Fruit fly (Drosophila melanogaster): ENCODE results near the gene rho.

The rho gene

dm6 chr3L:1463547-1463946 is at the start of gene rho:
Gene rho, plus strand, starts transcription at chr3L:1463811.
- TF ChIP-seq h (optimal IDR thresholded peaks at IDR 0.05) (no peak), psq (optimal IDR thresholded peaks at IDR 0.05) (no peak), Sin3A (optimal IDR thresholded peaks at IDR 0.05) (no peak), ttk (optimal IDR thresholded peaks at IDR 0.05) (no peak), insv (optimal IDR thresholded peaks at IDR 0.05) (no peak), Myc (optimal IDR thresholded peaks at IDR 0.05) (no peak)

dm6 chr3L:1414032-1414431 is 49.6 kb upstream of the rho start:
- TF ChIP-seq psq (optimal IDR thresholded peaks at IDR 0.05): no peak
- no peak for TF ChIP-seq ttk (optimal IDR thresholded peaks at IDR 0.05)
- TF ChIP-seq insv (optimal IDR thresholded peaks at IDR 0.05): no peak
- TF ChIP-seq Sin3A (optimal IDR thresholded peaks at IDR 0.05): no peak
- no peak for TF ChIP-seq Myc (optimal IDR thresholded peaks at IDR 0.05)
- TF ChIP-seq h (optimal IDR thresholded peaks at IDR 0.05): no peak

dm6 chr3L:1415931-1416330 is 47.7 kb upstream of the rho start, which contains the start of gene FucTD:
Gene FucTD, plus strand, starts transcription at chr3L:1416231.
- TF ChIP-seq Myc (optimal IDR thresholded peaks at IDR 0.05) (no peak), Sin3A (optimal IDR thresholded peaks at IDR 0.05) (no peak), psq (optimal IDR thresholded peaks at IDR 0.05) (no peak), h (optimal IDR thresholded peaks at IDR 0.05) (no peak), insv (optimal IDR thresholded peaks at IDR 0.05) (no peak), ttk (optimal IDR thresholded peaks at IDR 0.05) (no peak)

- TF ChIP-seq h (optimal IDR thresholded peaks at IDR 0.05): no peak
- TF ChIP-seq insv (optimal IDR thresholded peaks at IDR 0.05): no peak
- no peak for TF ChIP-seq psq (optimal IDR thresholded peaks at IDR 0.05)
- TF ChIP-seq ttk (optimal IDR thresholded peaks at IDR 0.05): no peak
- TF ChIP-seq Myc (optimal IDR thresholded peaks at IDR 0.05): no peak
- no peak for TF ChIP-seq Sin3A (optimal IDR thresholded peaks at IDR 0.05)
These were observed 45.7 kb upstream of the rho start for dm6 chr3L:1417898-1418297.

- TF ChIP-seq Sin3A (optimal IDR thresholded peaks at IDR 0.05) (no peak), h (optimal IDR thresholded peaks at IDR 0.05) (no peak), ttk (optimal IDR thresholded peaks at IDR 0.05) (no peak), insv (optimal IDR thresholded peaks at IDR 0.05) (no peak), psq (optimal IDR thresholded peaks at IDR 0.05) (no peak), Myc (optimal IDR thresholded peaks at IDR 0.05) (no peak)
These were observed 44.8 kb upstream of the rho start for dm6 chr3L:1418821-1419220.

dm6 chr3L:1419929-1420328 is 43.7 kb upstream of the rho start:
- no peak for TF ChIP-seq h (optimal IDR thresholded peaks at IDR 0.05)
- no peak for TF ChIP-seq Myc (optimal IDR thresholded peaks at IDR 0.05)
- no peak for TF ChIP-seq insv (optimal IDR thresholded peaks at IDR 0.05)

- TF ChIP-seq Myc (optimal IDR thresholded peaks at IDR 0.05) (no peak), ttk (optimal IDR thresholded peaks at IDR 0.05) (no peak), insv (optimal IDR thresholded peaks at IDR 0.05) (no peak), psq (optimal IDR thresholded peaks at IDR 0.05) (no peak), h (optimal IDR thresholded peaks at IDR 0.05) (no peak), Sin3A (optimal IDR thresholded peaks at IDR 0.05) (no peak)
These were observed 42.7 kb upstream of the rho start for dm6 chr3L:1420950-1421349.

- TF ChIP-seq h (optimal IDR thresholded peaks at IDR 0.05) (no peak), psq (optimal IDR thresholded peaks at IDR 0.05) (no peak), ttk (optimal IDR thresholded peaks at IDR 0.05) (no peak), Sin3A (optimal IDR thresholded peaks at IDR 0.05) (no peak), Myc (optimal IDR thresholded peaks at IDR 0.05) (no peak), insv (optimal IDR thresholded peaks at IDR 0.05) (no peak)
These were observed 40.2 kb upstream of the rho start, which contains the start of gene CG9173 for dm6 chr3L:1423371-1423770. Gene CG9173, minus strand, starts transcription at chr3L:1423471.

- TF ChIP-seq insv (optimal IDR thresholded peaks at IDR 0.05): no peak
- TF ChIP-seq Sin3A (optimal IDR thresholded peaks at IDR 0.05): no peak
- no peak for TF ChIP-seq Myc (optimal IDR thresholded peaks at IDR 0.05)
- TF ChIP-seq ttk (optimal IDR thresholded peaks at IDR 0.05): no peak
These were observed 39.1 kb upstream of the rho start for dm6 chr3L:1424488-1424887.

- TF ChIP-seq Sin3A (optimal IDR thresholded peaks at IDR 0.05): no peak
- TF ChIP-seq h (optimal IDR thresholded peaks at IDR 0.05): no peak
- no peak for TF ChIP-seq insv (optimal IDR thresholded peaks at IDR 0.05)
- no peak for TF ChIP-seq Myc (optimal IDR thresholded peaks at IDR 0.05)
- TF ChIP-seq psq (optimal IDR thresholded peaks at IDR 0.05): no peak
- TF ChIP-seq ttk (optimal IDR thresholded peaks at IDR 0.05): no peak
These were observed 32.0 kb upstream of the rho start for dm6 chr3L:1431489-1432053.

- TF ChIP-seq h (optimal IDR thresholded peaks at IDR 0.05): no peak
- no peak for TF ChIP-seq Sin3A (optimal IDR thresholded peaks at IDR 0.05)
- no peak for TF ChIP-seq Myc (optimal IDR thresholded peaks at IDR 0.05)
- TF ChIP-seq psq (optimal IDR thresholded peaks at IDR 0.05): no peak
- no peak for TF ChIP-seq insv (optimal IDR thresholded peaks at IDR 0.05)
- no peak for TF ChIP-seq ttk (optimal IDR thresholded peaks at IDR 0.05)
These were observed 25.8 kb upstream of the rho start, which contains the start of gene SA2 for dm6 chr3L:1437772-1438171. Gene SA2, minus strand, starts transcription at chr3L:1437872.

- TF ChIP-seq Myc (optimal IDR thresholded peaks at IDR 0.05) (no peak), Sin3A (optimal IDR thresholded peaks at IDR 0.05) (no peak), insv (optimal IDR thresholded peaks at IDR 0.05) (no peak), h (optimal IDR thresholded peaks at IDR 0.05) (no peak), ttk (optimal IDR thresholded peaks at IDR 0.05) (no peak), psq (optimal IDR thresholded peaks at IDR 0.05) (no peak)
These were observed 22.6 kb upstream of the rho start for dm6 chr3L:1440999-1441398.

- TF ChIP-seq Sin3A (optimal IDR thresholded peaks at IDR 0.05) (no peak), insv (optimal IDR thresholded peaks at IDR 0.05) (no peak), psq (optimal IDR thresholded peaks at IDR 0.05) (no peak), ttk (optimal IDR thresholded peaks at IDR 0.05) (no peak), Myc (optimal IDR thresholded peaks at IDR 0.05) (no peak), h (optimal IDR thresholded peaks at IDR 0.05) (no peak)
These were observed 21.3 kb upstream of the rho start for dm6 chr3L:1442309-1442708.

Data from Kc167 (cell line).